Fruit fly (Drosophila melanogaster): ENCODE measurements around the gene CIAPIN1.

Gene CIAPIN1

dm6 chr2L:15031650-15032049, 7.0 kb downstream of the CIAPIN1 start, which contains the start of gene CG31832:
Gene CG31832, minus strand, starts transcription at chr2L:15031750.
- TF ChIP-seq dl (GFP tag; optimal IDR thresholded peaks at IDR 0.05; ENCODE audit: insufficient read depth in 1 of 2, partially characterized antibody in 2 of 2) (no peak), dsf (GFP tag; optimal IDR thresholded peaks at IDR 0.05; ENCODE audit: borderline replicate concordance) (no peak), Dif (GFP tag; optimal IDR thresholded peaks at IDR 0.05; ENCODE audit: partially characterized antibody) (no peak), jim (GFP tag; optimal IDR thresholded peaks at IDR 0.05) (no peak), Sp1 (GFP tag; optimal IDR thresholded peaks at IDR 0.05) (no peak), psq (GFP tag; optimal IDR thresholded peaks at IDR 0.05) (no peak), ey (GFP tag; optimal IDR thresholded peaks at IDR 0.05) (no peak), CrebA (GFP tag; optimal IDR thresholded peaks at IDR 0.05; ENCODE audit: borderline replicate concordance) (no peak), Dfd (GFP tag; optimal IDR thresholded peaks at IDR 0.05) (no peak), GATAd (GFP tag; optimal IDR thresholded peaks at IDR 0.05) (no peak), Vsx2 (GFP tag; optimal IDR thresholded peaks at IDR 0.05; ENCODE audit: partially characterized antibody) (no peak), N (GFP tag; optimal IDR thresholded peaks at IDR 0.05) (no peak)

dm6 chr2L:15026582-15026981, 12.1 kb downstream of the CIAPIN1 start, which contains the start of gene CG33310:
Gene CG33310, plus strand, starts transcription at chr2L:15026882.
- TF ChIP-seq GATAd (GFP tag; optimal IDR thresholded peaks at IDR 0.05) (no peak), woc (GFP tag; optimal IDR thresholded peaks at IDR 0.05) (no peak), Dfd (GFP tag; optimal IDR thresholded peaks at IDR 0.05) (no peak), brk (GFP tag; optimal IDR thresholded peaks at IDR 0.05) (no peak), OdsH (GFP tag; optimal IDR thresholded peaks at IDR 0.05) (no peak), h (GFP tag; optimal IDR thresholded peaks at IDR 0.05) (no peak), Hnf4 (GFP tag; optimal IDR thresholded peaks at IDR 0.05) (no peak), CG9705 (GFP tag; optimal IDR thresholded peaks at IDR 0.05) (no peak), HLH106 (tag; optimal IDR thresholded peaks at IDR 0.05) (no peak), sage (GFP tag; optimal IDR thresholded peaks at IDR 0.05) (no peak), rgr (GFP tag; optimal IDR thresholded peaks at IDR 0.05) (no peak), dl (GFP tag; optimal IDR thresholded peaks at IDR 0.05; ENCODE audit: insufficient read depth in 1 of 2, partially characterized antibody in 2 of 2) (no peak), dsf (GFP tag; optimal IDR thresholded peaks at IDR 0.05; ENCODE audit: borderline replicate concordance) (no peak), psq (GFP tag; optimal IDR thresholded peaks at IDR 0.05) (no peak), dmrt93B (GFP tag; optimal IDR thresholded peaks at IDR 0.05) (no peak), Myc (optimal IDR thresholded peaks at IDR 0.05) (no peak), fru (GFP tag; optimal IDR thresholded peaks at IDR 0.05) (no peak), lola (GFP tag; optimal IDR thresholded peaks at IDR 0.05) (no peak), N (GFP tag; optimal IDR thresholded peaks at IDR 0.05) (no peak), usp (GFP tag; optimal IDR thresholded peaks at IDR 0.05) (no peak)

dm6 chr2L:15016031-15016430, 22.6 kb downstream of the CIAPIN1 start, which contains the start of gene GABA-B-R1:
Gene GABA-B-R1, plus strand, starts transcription at chr2L:15016331.
- TF ChIP-seq Hr83 (GFP tag; optimal IDR thresholded peaks at IDR 0.05; ENCODE audit: poor library complexity, severe bottlenecking) (no peak), CrebA (GFP tag; optimal IDR thresholded peaks at IDR 0.05; ENCODE audit: borderline replicate concordance) (no peak), Abd-B (GFP tag; optimal IDR thresholded peaks at IDR 0.05) (no peak), Vsx2 (GFP tag; optimal IDR thresholded peaks at IDR 0.05; ENCODE audit: partially characterized antibody) (no peak), woc (GFP tag; optimal IDR thresholded peaks at IDR 0.05) (no peak), Sp1 (GFP tag; optimal IDR thresholded peaks at IDR 0.05) (no peak), CG32264 (GFP tag; optimal IDR thresholded peaks at IDR 0.05) (no peak), pan (optimal IDR thresholded peaks at IDR 0.05) (no peak), foxo (GFP tag; optimal IDR thresholded peaks at IDR 0.05) (no peak), GATAd (GFP tag; optimal IDR thresholded peaks at IDR 0.05) (no peak), N (GFP tag; optimal IDR thresholded peaks at IDR 0.05) (no peak), dl (GFP tag; optimal IDR thresholded peaks at IDR 0.05; ENCODE audit: insufficient read depth in 1 of 2, partially characterized antibody in 2 of 2) (no peak), br (GFP tag; optimal IDR thresholded peaks at IDR 0.05) (no peak), Mio (GFP tag; optimal IDR thresholded peaks at IDR 0.05) (no peak), h (GFP tag; optimal IDR thresholded peaks at IDR 0.05) (no peak), Hnf4 (GFP tag; optimal IDR thresholded peaks at IDR 0.05) (no peak)

dm6 chr2L:15013523-15013922, 25.1 kb downstream of the CIAPIN1 start:
- TF ChIP-seq CG9705 (GFP tag; optimal IDR thresholded peaks at IDR 0.05) (no peak), Dfd (GFP tag; optimal IDR thresholded peaks at IDR 0.05) (peak; percentile 42)
